Worm (Caenorhabditis elegans) whole organism, early embryonic: ENCODE measurements around the gene cyp-13A2.

ENCODE experiments used
- B0310.2 ChIP-seq: sonication (generic microtip); optimal IDR thresholded peaks from 2 replicates; lab custom pipeline; 2016; ENCODE audit warnings: mild to moderate bottlenecking, missing genetic modification characterization, missing compliant biosample characterization
- F13C5.2 ChIP-seq: sonication (generic microtip); optimal IDR thresholded peaks from 2 replicates; lab custom pipeline; 2017; ENCODE audit warnings: mild to moderate bottlenecking, missing genetic modification characterization, inconsistent platforms, missing compliant biosample characterization
- aly-1 ChIP-seq: sonication (generic microtip); optimal IDR thresholded peaks from 2 replicates; lab custom pipeline; 2016; ENCODE audit warnings: missing genetic modification characterization, missing compliant biosample characterization
- ama-1 ChIP-seq: fragments of 150-350 bp; optimal IDR thresholded peaks from 2 replicates; lab custom pipeline; 2014
- ceh-13 ChIP-seq: fragments of 200-800 bp; sonication (Bioruptor generic); optimal IDR thresholded peaks from 2 replicates; lab custom pipeline; 2018; ENCODE audit warnings: mild to moderate bottlenecking, missing genetic modification characterization, missing compliant biosample characterization
- ceh-36 ChIP-seq: sonication (generic microtip); optimal IDR thresholded peaks from 2 replicates; lab custom pipeline; 2016; ENCODE audit warnings: missing genetic modification characterization, inconsistent platforms, missing compliant biosample characterization
- ets-7 ChIP-seq: sonication (generic microtip); optimal IDR thresholded peaks from 2 replicates; lab custom pipeline; 2016; ENCODE audit warnings: missing genotype, missing genetic modification characterization, missing compliant biosample characterization
- flt-1 ChIP-seq: fragments of 200-800 bp; sonication (Bioruptor generic); IDR thresholded peaks from 2 replicates; pipeline ENCODE4 v1.3.6; 2022; ENCODE audit warnings: missing genetic modification characterization, missing compliant biosample characterization
- hmbx-1 ChIP-seq: sonication (generic microtip); optimal IDR thresholded peaks from 2 replicates; lab custom pipeline; 2016; ENCODE audit warnings: mild to moderate bottlenecking, missing genetic modification characterization, missing compliant biosample characterization
- hmg-4 ChIP-seq: fragments of 200-800 bp; sonication (Bioruptor generic); optimal IDR thresholded peaks from 2 replicates; lab custom pipeline; 2018; ENCODE audit warnings: mild to moderate bottlenecking, missing genetic modification characterization, missing compliant biosample characterization
- hnd-1 ChIP-seq: sonication (generic microtip); optimal IDR thresholded peaks from 2 replicates; lab custom pipeline; 2016; ENCODE audit warnings: missing genetic modification characterization, missing compliant biosample characterization
- pes-1 ChIP-seq: fragments of 200-800 bp; sonication (Bioruptor generic); IDR thresholded peaks from 2 replicates; pipeline ENCODE4 v1.3.6; 2022; ENCODE audit warnings: missing genetic modification reagents, missing genetic modification characterization, missing compliant biosample characterization
- scrt-1 ChIP-seq: fragments of 200-800 bp; sonication (Bioruptor generic); IDR thresholded peaks from 2 replicates; pipeline ENCODE4 v1.3.6; 2022; ENCODE audit warnings: missing genetic modification characterization, missing compliant biosample characterization
- sea-1 ChIP-seq: fragments of 200-800 bp; sonication (Bioruptor generic); conservative IDR thresholded peaks from 2 replicates; pipeline ENCODE4 v1.3.6; 2022; ENCODE audit warnings: missing genetic modification characterization, missing compliant biosample characterization
- tbx-11 ChIP-seq: fragments of 200-800 bp; sonication (Bioruptor generic); IDR thresholded peaks from 2 replicates; pipeline ENCODE4 v1.3.6; 2022; ENCODE audit warnings: missing genetic modification characterization, missing compliant biosample characterization
- tbx-37 ChIP-seq: fragments of 200-800 bp; sonication (Bioruptor generic); conservative IDR thresholded peaks from 2 replicates; pipeline ENCODE4 v1.3.6; 2022; ENCODE audit warnings: missing genetic modification reagents, missing genetic modification characterization, missing compliant biosample characterization
- tra-4 ChIP-seq: sonication (generic microtip); optimal IDR thresholded peaks from 2 replicates; lab custom pipeline; 2017; ENCODE audit warnings: missing genetic modification characterization, missing compliant biosample characterization

Gene cyp-13A2

ce11 chrII:9826946-9827345 is 39.5 kb upstream of the cyp-13A2 start:
- TF ChIP-seq F13C5.2 (tag; lab: Kevin White, UChicago) (no peak), sea-1 (GFP tag; lab: Robert Waterston, UW) (no peak), tbx-11 (GFP tag; lab: Robert Waterston, UW) (no peak), flt-1 (GFP tag; lab: Robert Waterston, UW) (no peak), scrt-1 (GFP tag; lab: Robert Waterston, UW) (no peak), ets-7 (tag; lab: Kevin White, UChicago) (no peak), hnd-1 (tag; lab: Kevin White, UChicago) (no peak), hmbx-1 (no peak), tra-4 (tag; lab: Kevin White, UChicago) (no peak), pes-1 (GFP tag; lab: Robert Waterston, UW) (no peak), ceh-36 (tag; lab: Kevin White, UChicago) (no peak), aly-1 (no peak), hmg-4 (GFP tag; lab: Kevin White, UChicago) (no peak)

ce11 chrII:9807519-9807972 is 20.1 kb upstream of the cyp-13A2 start, which contains the start of gene cyp-13A8:
Gene cyp-13A8 (minus strand): TSS chrII:9807569.
- no peak for TF ChIP-seq tbx-11 (GFP tag; lab: Robert Waterston, UW)
- no peak for TF ChIP-seq aly-1
- no peak for TF ChIP-seq tra-4 (tag; lab: Kevin White, UChicago)
- TF ChIP-seq ets-7 (tag; lab: Kevin White, UChicago), result no peak
- no peak for TF ChIP-seq ama-1 (lab: Kevin White, UChicago)
- TF ChIP-seq B0310.2 (tag; lab: Kevin White, UChicago), result no peak
- TF ChIP-seq ceh-13 (GFP tag; lab: Kevin White, UChicago), result no peak
- no peak for TF ChIP-seq F13C5.2 (tag; lab: Kevin White, UChicago)
- no peak for TF ChIP-seq flt-1 (GFP tag; lab: Robert Waterston, UW)
- no peak for TF ChIP-seq sea-1 (GFP tag; lab: Robert Waterston, UW)
- no peak for TF ChIP-seq pes-1 (GFP tag; lab: Robert Waterston, UW)
- no peak for TF ChIP-seq hmg-4 (GFP tag; lab: Kevin White, UChicago)
- TF ChIP-seq hmbx-1, result no peak

ce11 chrII:9803320-9803719 is 15.9 kb upstream of the cyp-13A2 start, which contains the start of gene cyp-13A7:
Gene cyp-13A7 (plus strand): TSS chrII:9803620.
- no peak for TF ChIP-seq aly-1
- TF ChIP-seq tbx-37 (GFP tag; lab: Robert Waterston, UW), result no peak
- no peak for TF ChIP-seq ceh-13 (GFP tag; lab: Kevin White, UChicago)
- no peak for TF ChIP-seq hmbx-1
- TF ChIP-seq sea-1 (GFP tag; lab: Robert Waterston, UW), result no peak
- no peak for TF ChIP-seq B0310.2 (tag; lab: Kevin White, UChicago)
- TF ChIP-seq pes-1 (GFP tag; lab: Robert Waterston, UW), result no peak
- no peak for TF ChIP-seq flt-1 (GFP tag; lab: Robert Waterston, UW)
- no peak for TF ChIP-seq tbx-11 (GFP tag; lab: Robert Waterston, UW)
- TF ChIP-seq F13C5.2 (tag; lab: Kevin White, UChicago), result no peak
- TF ChIP-seq hmg-4 (GFP tag; lab: Kevin White, UChicago), result no peak
- no peak for TF ChIP-seq tra-4 (tag; lab: Kevin White, UChicago)
- TF ChIP-seq ceh-36 (tag; lab: Kevin White, UChicago), result no peak

- no peak for TF ChIP-seq F13C5.2 (tag; lab: Kevin White, UChicago)
- no peak for TF ChIP-seq hmg-4 (GFP tag; lab: Kevin White, UChicago)
- TF ChIP-seq ceh-13 (GFP tag; lab: Kevin White, UChicago), result no peak
- TF ChIP-seq ets-7 (tag; lab: Kevin White, UChicago), result no peak
- no peak for TF ChIP-seq B0310.2 (tag; lab: Kevin White, UChicago)
- no peak for TF ChIP-seq tbx-37 (GFP tag; lab: Robert Waterston, UW)
- TF ChIP-seq ceh-36 (tag; lab: Kevin White, UChicago), result no peak
Measured at ce11 chrII:9802642-9803041, 15.2 kb upstream of the cyp-13A2 start, which contains the start of gene cyp-13A6. Gene cyp-13A6 (minus strand): TSS chrII:9802821.

ce11 chrII:9800251-9800650 is 12.8 kb upstream of the cyp-13A2 start, which contains the start of gene cyp-13A5:
Gene cyp-13A5 (minus strand): TSS chrII:9800362.
- no peak for TF ChIP-seq aly-1
- no peak for TF ChIP-seq flt-1 (GFP tag; lab: Robert Waterston, UW)
- TF ChIP-seq pes-1 (GFP tag; lab: Robert Waterston, UW), result no peak
- no peak for TF ChIP-seq ets-7 (tag; lab: Kevin White, UChicago)
- TF ChIP-seq B0310.2 (tag; lab: Kevin White, UChicago), result no peak
- TF ChIP-seq tra-4 (tag; lab: Kevin White, UChicago), result no peak
- no peak for TF ChIP-seq scrt-1 (GFP tag; lab: Robert Waterston, UW)
- TF ChIP-seq F13C5.2 (tag; lab: Kevin White, UChicago), result no peak
- TF ChIP-seq sea-1 (GFP tag; lab: Robert Waterston, UW), result no peak
- no peak for TF ChIP-seq hmbx-1
- TF ChIP-seq hmg-4 (GFP tag; lab: Kevin White, UChicago), result no peak
- no peak for TF ChIP-seq tbx-11 (GFP tag; lab: Robert Waterston, UW)
- no peak for TF ChIP-seq ceh-36 (tag; lab: Kevin White, UChicago)

ce11 chrII:9797664-9798063 is 10.2 kb upstream of the cyp-13A2 start, which contains the start of gene cyp-13A4:
Gene cyp-13A4 (minus strand): TSS chrII:9797740.
- TF ChIP-seq F13C5.2 (tag; lab: Kevin White, UChicago) (no peak), sea-1 (GFP tag; lab: Robert Waterston, UW) (no peak), B0310.2 (tag; lab: Kevin White, UChicago) (no peak), tbx-11 (GFP tag; lab: Robert Waterston, UW) (no peak), pes-1 (GFP tag; lab: Robert Waterston, UW) (no peak), aly-1 (no peak), hmbx-1 (no peak), flt-1 (GFP tag; lab: Robert Waterston, UW) (no peak), tra-4 (tag; lab: Kevin White, UChicago) (no peak), ceh-13 (GFP tag; lab: Kevin White, UChicago) (no peak), hmg-4 (GFP tag; lab: Kevin White, UChicago) (no peak), ama-1 (lab: Kevin White, UChicago) (no peak), ets-7 (tag; lab: Kevin White, UChicago) (no peak), hnd-1 (tag; lab: Kevin White, UChicago) (no peak), ceh-36 (tag; lab: Kevin White, UChicago) (no peak), scrt-1 (GFP tag; lab: Robert Waterston, UW) (no peak), tbx-37 (GFP tag; lab: Robert Waterston, UW) (no peak)
